Worm (Caenorhabditis elegans) whole organism, L4/young adult: ENCODE measurements around the gene F37A4.4.

Experiments
- W03F9.2 ChIP-seq: fragments of 150-350 bp; optimal IDR thresholded peaks from 2 replicates; lab custom pipeline; 2014; ENCODE audit warnings: missing biosample characterization, missing genetic modification characterization
- dao-5 ChIP-seq: sonication (generic microtip); optimal IDR thresholded peaks from 2 replicates; lab custom pipeline; 2016; ENCODE audit warnings: missing genotype, missing genetic modification characterization, moderate library complexity, missing compliant biosample characterization
- him-1 ChIP-seq: sonication (generic microtip); optimal IDR thresholded peaks from 2 replicates; lab custom pipeline; 2016; ENCODE audit warnings: missing genotype, missing genetic modification reagents, missing genetic modification characterization, missing compliant biosample characterization

F37A4.4 gene

DNA sequence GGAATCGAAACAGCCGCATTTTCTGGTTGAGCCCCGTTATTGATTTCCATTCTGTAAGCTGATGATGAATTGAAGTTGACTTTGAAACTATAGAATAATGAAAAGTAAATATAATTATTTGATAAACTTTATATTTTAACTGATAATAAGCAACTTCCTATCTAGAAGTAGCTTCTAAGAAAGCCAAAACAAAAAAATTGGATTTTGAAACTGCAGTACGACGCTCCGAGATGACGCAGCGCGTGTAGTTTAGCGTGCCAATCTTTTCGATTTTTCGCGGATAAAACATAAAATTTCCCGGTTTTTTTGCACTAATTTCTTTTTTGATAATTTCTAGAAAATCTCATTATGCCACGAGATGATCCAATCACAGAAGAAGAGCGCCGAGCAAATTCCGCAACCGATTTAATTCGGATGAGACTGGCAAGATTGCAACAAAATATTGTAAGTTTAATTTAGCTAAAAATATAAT lies 8.9 kb downstream of the F37A4.4 start, which contains the start of the genes bath-41 and F37A4.2:
bath-41 (minus strand) TSS at position 51 of the 472 bp plus-strand sequence.
F37A4.2 (plus strand) TSS at position 247 of the 472 bp plus-strand sequence.
- TF ChIP-seq dao-5 (tag; lab: Kevin White, UChicago), result no peak
- TF ChIP-seq W03F9.2, result no peak
- no peak for TF ChIP-seq him-1 (tag; lab: Kevin White, UChicago)

- TF ChIP-seq him-1 (tag; lab: Kevin White, UChicago) (no peak), W03F9.2 (no peak), dao-5 (tag; lab: Kevin White, UChicago) (no peak)
These were observed 9.7 kb downstream of the F37A4.4 start, which contains the start of gene F37A4.1 for ce11 chrIII:6723089-6723488. Gene F37A4.1, plus strand, starts transcription at chrIII:6723389.

ce11 chrIII:6725489-6725888 lies 12.1 kb downstream of the F37A4.4 start, which contains the start of gene wdr-4:
Gene wdr-4, plus strand, starts transcription at chrIII:6725789.
- TF ChIP-seq him-1 (tag; lab: Kevin White, UChicago), result no peak
- TF ChIP-seq W03F9.2, result no peak
- TF ChIP-seq dao-5 (tag; lab: Kevin White, UChicago), result no peak

DNA sequence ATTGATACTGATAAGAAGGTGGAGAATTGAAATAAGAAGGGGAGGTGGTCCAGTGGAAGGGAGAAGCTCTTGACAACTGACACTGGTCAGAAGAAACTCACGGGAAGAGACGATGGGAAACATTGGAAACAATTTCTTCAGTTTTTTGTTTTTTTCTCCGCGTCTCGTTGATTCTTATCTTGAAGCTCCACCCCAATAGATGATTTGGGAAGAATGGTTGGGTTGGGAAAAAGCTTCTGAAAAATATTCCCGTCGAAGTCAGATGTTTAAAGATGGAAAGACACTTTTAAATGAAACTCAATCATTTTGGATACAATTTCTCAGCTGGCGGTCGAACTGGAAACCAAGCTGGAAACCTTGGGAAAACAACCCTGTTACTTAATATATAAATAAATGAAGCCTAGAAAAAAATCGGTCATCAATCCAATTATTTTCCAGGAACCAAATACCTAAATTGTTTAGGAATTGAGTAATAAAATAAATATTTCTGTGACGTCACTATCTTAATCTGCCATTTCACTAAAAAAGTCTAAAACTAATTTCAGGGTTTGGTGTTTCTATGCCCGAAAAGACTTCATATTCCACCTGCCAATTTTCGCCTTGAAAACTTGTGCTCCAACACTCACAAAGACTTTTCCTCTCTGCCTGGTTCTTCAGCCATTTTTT lies 17.0 kb downstream of the F37A4.4 start, which contains the start of the genes Y102E9.5 and odr-4:
Y102E9.5 (minus strand) TSS at position 101 of the 666 bp plus-strand sequence.
odr-4 (plus strand) TSS at position 616 of the 666 bp plus-strand sequence.
- TF ChIP-seq W03F9.2 (no peak), dao-5 (tag; lab: Kevin White, UChicago) (no peak), him-1 (tag; lab: Kevin White, UChicago) (no peak)

ce11 chrIII:6731285-6731684 lies 17.9 kb downstream of the F37A4.4 start:
- TF ChIP-seq dao-5 (tag; lab: Kevin White, UChicago) (no peak), W03F9.2 (no peak), him-1 (tag; lab: Kevin White, UChicago) (no peak)

DNA sequence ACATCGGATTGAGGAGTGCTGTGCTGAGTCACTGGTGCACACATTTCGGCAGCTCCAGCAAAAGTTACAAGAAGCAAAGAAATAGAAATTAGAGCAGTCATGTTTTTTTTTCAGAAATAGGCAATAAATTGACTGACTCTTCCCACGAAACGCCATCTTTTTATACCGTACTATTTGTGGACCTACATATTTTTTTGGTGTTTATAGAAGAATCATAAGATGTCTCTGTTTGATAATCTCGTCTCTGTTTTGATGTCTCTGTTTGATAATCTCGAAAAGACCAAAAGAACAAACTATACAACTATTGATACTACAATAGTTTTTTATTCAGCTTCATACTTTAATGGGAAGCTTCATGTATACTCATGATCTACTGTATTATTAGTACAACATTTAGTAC lies 21.1 kb downstream of the F37A4.4 start, which contains the start of gene Y102E9.3:
Y102E9.3 (minus strand) TSS at position 101 of the 400 bp plus-strand sequence.
- no peak for TF ChIP-seq dao-5 (tag; lab: Kevin White, UChicago)
- TF ChIP-seq W03F9.2, result no peak
- no peak for TF ChIP-seq him-1 (tag; lab: Kevin White, UChicago)

ce11 chrIII:6736566-6736965 lies 23.2 kb downstream of the F37A4.4 start, which contains the start of gene Y102E9.6:
Gene Y102E9.6, minus strand, starts transcription at chrIII:6736666.
- TF ChIP-seq W03F9.2, result no peak
- TF ChIP-seq him-1 (tag; lab: Kevin White, UChicago), result no peak
- TF ChIP-seq dao-5 (tag; lab: Kevin White, UChicago), result no peak

ce11 chrIII:6736971-6737370 lies 23.6 kb downstream of the F37A4.4 start, which contains the start of gene K07E12.2:
Gene K07E12.2, plus strand, starts transcription at chrIII:6737271.
- TF ChIP-seq W03F9.2 (no peak), him-1 (tag; lab: Kevin White, UChicago) (no peak), dao-5 (tag; lab: Kevin White, UChicago) (no peak)

DNA sequence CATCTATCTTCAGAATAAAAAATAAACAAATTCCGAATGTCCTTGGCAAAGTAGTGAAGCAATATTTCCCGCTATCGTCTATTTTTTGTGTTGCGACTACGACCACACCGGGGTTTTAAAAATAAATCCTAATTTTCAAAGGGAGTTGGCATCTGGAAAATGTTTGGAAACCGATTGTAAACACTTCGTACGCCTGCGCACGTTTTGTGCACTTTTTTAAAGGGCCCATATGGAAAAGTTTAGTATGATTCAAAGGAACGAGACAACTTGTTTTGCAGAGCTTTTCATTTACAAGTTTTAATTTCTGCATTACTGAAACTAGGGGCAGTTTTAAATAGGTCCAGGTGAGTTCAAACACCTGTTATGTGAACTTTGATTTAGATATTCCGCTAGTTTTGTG lies 26.7 kb downstream of the F37A4.4 start:
- no peak for TF ChIP-seq W03F9.2
- no peak for TF ChIP-seq dao-5 (tag; lab: Kevin White, UChicago)
- TF ChIP-seq him-1 (tag; lab: Kevin White, UChicago), result no peak

- TF ChIP-seq him-1 (tag; lab: Kevin White, UChicago) (no peak), dao-5 (tag; lab: Kevin White, UChicago) (no peak), W03F9.2 (no peak)
These were observed 29.2 kb downstream of the F37A4.4 start for ce11 chrIII:6742597-6742996.

ce11 chrIII:6746008-6746407 lies 32.6 kb downstream of the F37A4.4 start, which contains the start of gene dig-1:
Gene dig-1, plus strand, starts transcription at chrIII:6746308.
- TF ChIP-seq him-1 (tag; lab: Kevin White, UChicago) (no peak), W03F9.2 (no peak), dao-5 (tag; lab: Kevin White, UChicago) (no peak)

- no peak for TF ChIP-seq W03F9.2
- TF ChIP-seq dao-5 (tag; lab: Kevin White, UChicago), result no peak
- TF ChIP-seq him-1 (tag; lab: Kevin White, UChicago), result no peak
These were observed 33.3 kb downstream of the F37A4.4 start for ce11 chrIII:6746668-6747067.

ce11 chrIII:6752612-6753011 lies 39.2 kb downstream of the F37A4.4 start:
- no peak for TF ChIP-seq W03F9.2
- TF ChIP-seq him-1 (tag; lab: Kevin White, UChicago), result no peak
- TF ChIP-seq dao-5 (tag; lab: Kevin White, UChicago), result no peak

DNA sequence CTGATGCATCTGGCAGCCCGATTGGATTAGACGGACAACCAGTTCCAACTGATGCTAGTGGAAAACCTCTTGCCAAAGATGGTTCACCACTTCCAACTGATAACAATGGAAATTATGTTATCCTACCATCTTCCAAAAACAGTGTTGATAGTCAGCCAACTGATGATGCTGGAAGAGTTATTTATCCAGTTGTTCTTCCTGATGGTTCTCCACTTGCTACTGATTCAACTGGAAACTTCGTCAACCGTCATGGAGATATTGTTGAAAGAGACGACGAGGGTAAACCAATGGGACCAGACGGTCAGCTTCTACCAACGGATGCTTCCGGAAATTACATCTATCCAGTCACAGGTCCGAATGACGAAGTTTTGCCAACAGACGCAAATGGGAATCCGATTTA lies 43.4 kb downstream of the F37A4.4 start:
- TF ChIP-seq dao-5 (tag; lab: Kevin White, UChicago) (no peak), W03F9.2 (no peak), him-1 (tag; lab: Kevin White, UChicago) (no peak)
